Fruit fly (Drosophila melanogaster): ENCODE measurements around the gene RPA1.

DNA sequence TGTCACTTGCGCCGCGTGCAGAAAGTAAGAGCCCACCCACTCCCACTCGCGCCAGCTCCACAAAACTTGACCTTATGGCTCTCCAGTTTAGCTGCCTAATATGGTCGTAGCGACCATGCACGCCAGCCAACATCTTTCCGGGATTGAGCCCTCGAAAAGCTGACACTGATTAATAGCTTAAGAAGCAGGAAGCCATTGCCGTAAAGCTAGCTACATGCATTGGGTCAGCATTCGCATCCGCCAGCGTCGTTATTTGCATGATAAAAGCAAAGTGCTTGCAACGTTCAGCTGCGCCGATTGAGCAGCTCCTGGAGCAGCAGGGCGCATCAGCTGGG, 42.6 kb upstream of the RPA1 start:
- TF ChIP-seq ttk (optimal IDR thresholded peaks at IDR 0.05), result no peak
- TF ChIP-seq h (optimal IDR thresholded peaks at IDR 0.05), result no peak
- no peak for TF ChIP-seq psq (optimal IDR thresholded peaks at IDR 0.05)

All from Kc167 (cell line).